Worm (Caenorhabditis elegans) whole organism, L3 larva: ENCODE results near the gene oac-51.

Experiments
- R02D3.7 ChIP-seq: fragments of 150-350 bp; optimal IDR thresholded peaks from 2 replicates; lab custom pipeline; 2014; ENCODE audit warnings: missing biosample characterization, missing genetic modification characterization
- ZK546.5 ChIP-seq: sonication (generic microtip); optimal IDR thresholded peaks from 2 replicates; lab custom pipeline; 2017; ENCODE audit warnings: missing biosample characterization, missing genetic modification characterization
- ama-1 ChIP-seq: fragments of 150-350 bp; optimal IDR thresholded peaks from 2 replicates; lab custom pipeline; 2018
- ceh-28 ChIP-seq: fragments of 150-350 bp; optimal IDR thresholded peaks from 2 replicates; lab custom pipeline; 2014; ENCODE audit warnings: missing biosample characterization, missing genetic modification reagents, missing genetic modification characterization
- ceh-9 ChIP-seq: sonication (generic microtip); optimal IDR thresholded peaks from 2 replicates; lab custom pipeline; 2018; ENCODE audit warnings: missing biosample characterization, missing genetic modification characterization
- egl-27 ChIP-seq: sonication (generic microtip); optimal IDR thresholded peaks from 4 replicates; lab custom pipeline; 2017; ENCODE audit warnings: missing biosample characterization, missing genetic modification reagents, missing genetic modification characterization
- elt-1 ChIP-seq: fragments of 150-350 bp; optimal IDR thresholded peaks from 2 replicates; lab custom pipeline; 2014; ENCODE audit warnings: missing biosample characterization, missing genetic modification characterization
- elt-2 ChIP-seq: sonication (generic microtip); optimal IDR thresholded peaks from 2 replicates; lab custom pipeline; 2016; ENCODE audit warnings: missing genetic modification reagents, mild to moderate bottlenecking, missing genetic modification characterization, missing compliant biosample characterization
- elt-3 ChIP-seq, 3 experiments: fragments of 150-350 bp in 1 of 3; sonication (generic microtip) in 2 of 3; optimal IDR thresholded peaks; 2 replicates in 2 of 3; 4 replicates in 1 of 3; lab custom pipeline; 2014 to 2017; ENCODE audit warnings: missing biosample characterization in 3 of 3, missing genetic modification characterization in 3 of 3
- eor-1 ChIP-seq, 2 experiments: fragments of 150-350 bp; optimal IDR thresholded peaks; 2 replicates each; lab custom pipeline; 2014 to 2018; ENCODE audit warnings: missing biosample characterization in 2 of 2, missing genetic modification characterization in 2 of 2
- fkh-10 ChIP-seq: sonication (generic microtip); optimal IDR thresholded peaks from 2 replicates; lab custom pipeline; 2017; ENCODE audit warnings: missing biosample characterization, missing genetic modification reagents, missing genetic modification characterization
- fkh-2 ChIP-seq: fragments of 150-350 bp; optimal IDR thresholded peaks from 2 replicates; lab custom pipeline; 2014; ENCODE audit warnings: missing biosample characterization, missing genetic modification reagents, missing genetic modification characterization
- fos-1 ChIP-seq: fragments of 150-350 bp; optimal IDR thresholded peaks from 2 replicates; lab custom pipeline; 2014; ENCODE audit warnings: missing biosample characterization, missing genetic modification characterization
- jun-1 ChIP-seq: fragments of 150-350 bp; optimal IDR thresholded peaks from 2 replicates; lab custom pipeline; 2014; ENCODE audit warnings: missing biosample characterization, missing genetic modification reagents, missing genetic modification characterization
- lin-15B ChIP-seq: fragments of 150-350 bp; optimal IDR thresholded peaks from 2 replicates; lab custom pipeline; 2014; ENCODE audit warnings: missing biosample characterization, missing genetic modification characterization
- mdl-1 ChIP-seq: fragments of 150-350 bp; optimal IDR thresholded peaks from 2 replicates; lab custom pipeline; 2014; ENCODE audit warnings: missing biosample characterization, missing genetic modification characterization
- nfya-1 ChIP-seq: sonication (generic microtip); optimal IDR thresholded peaks from 2 replicates; lab custom pipeline; 2017; ENCODE audit warnings: missing genetic modification characterization, mild to moderate bottlenecking, missing compliant biosample characterization, antibody characterized with exemption, moderate library complexity; ENCODE audit not compliant: insufficient read depth
- nhr-11 ChIP-seq: fragments of 150-350 bp; optimal IDR thresholded peaks from 2 replicates; lab custom pipeline; 2014; ENCODE audit warnings: missing biosample characterization, missing genetic modification characterization
- nhr-25 ChIP-seq: sonication (generic microtip); optimal IDR thresholded peaks from 2 replicates; lab custom pipeline; 2017; ENCODE audit warnings: missing biosample characterization, missing genetic modification characterization
- nhr-28 ChIP-seq: fragments of 150-350 bp; optimal IDR thresholded peaks from 2 replicates; lab custom pipeline; 2014; ENCODE audit warnings: missing biosample characterization, missing genetic modification characterization
- nhr-67 ChIP-seq: fragments of 150-350 bp; optimal IDR thresholded peaks from 2 replicates; lab custom pipeline; 2014; ENCODE audit warnings: missing biosample characterization, missing genetic modification characterization
- nhr-77 ChIP-seq: fragments of 150-350 bp; optimal IDR thresholded peaks from 2 replicates; lab custom pipeline; 2014; ENCODE audit warnings: missing biosample characterization, missing genetic modification characterization
- pha-4 ChIP-seq: fragments of 150-350 bp; optimal IDR thresholded peaks from 2 replicates; lab custom pipeline; 2014; ENCODE audit warnings: missing biosample characterization, missing genetic modification reagents, missing genetic modification characterization
- pqm-1 ChIP-seq: fragments of 150-350 bp; optimal IDR thresholded peaks from 2 replicates; lab custom pipeline; 2017; ENCODE audit warnings: missing biosample characterization, missing genetic modification characterization, inconsistent platforms
- sea-2 ChIP-seq: fragments of 150-350 bp; sonication (generic microtip); optimal IDR thresholded peaks from 4 replicates; lab custom pipeline; 2014; ENCODE audit warnings: missing biosample characterization, missing genetic modification reagents, missing genetic modification characterization
- skn-1 ChIP-seq: fragments of 150-350 bp; optimal IDR thresholded peaks from 2 replicates; lab custom pipeline; 2014; ENCODE audit warnings: missing biosample characterization, missing genetic modification characterization
- snpc-4 ChIP-seq: fragments of 150-350 bp; optimal IDR thresholded peaks from 2 replicates; lab custom pipeline; 2014; ENCODE audit warnings: missing biosample characterization, missing genetic modification characterization
- tbx-2 ChIP-seq: sonication (generic microtip); optimal IDR thresholded peaks from 2 replicates; lab custom pipeline; 2016; ENCODE audit warnings: mild to moderate bottlenecking, missing genetic modification characterization, missing compliant biosample characterization
- unc-62 ChIP-seq: fragments of 150-350 bp; sonication (generic microtip); optimal IDR thresholded peaks from 4 replicates; lab custom pipeline; 2014; ENCODE audit warnings: missing biosample characterization, missing genetic modification reagents, missing genetic modification characterization
- zag-1 ChIP-seq: fragments of 150-350 bp; optimal IDR thresholded peaks from 2 replicates; lab custom pipeline; 2014; ENCODE audit warnings: missing biosample characterization, missing genetic modification characterization
- ztf-11 ChIP-seq: fragments of 150-350 bp; optimal IDR thresholded peaks from 2 replicates; lab custom pipeline; 2014; ENCODE audit warnings: missing biosample characterization, missing genetic modification characterization

The oac-51 gene

ce11 chrIV:4316813-4317408 lies 19.7 kb upstream of the oac-51 start, which contains the start of gene Y24D9B.1:
Gene Y24D9B.1, plus strand, starts transcription at chrIV:4317358.
- no peak for TF ChIP-seq snpc-4

- TF ChIP-seq R02D3.7 (tag; lab: Kevin White, UChicago) (no peak), eor-1 (tag; optimal IDR thresholded peaks at IDR 0.05; lab: Kevin White, UChicago) (no peak), ztf-11 (tag; lab: Kevin White, UChicago) (no peak), ama-1 (lab: Kevin White, UChicago) (no peak), ceh-28 (tag; lab: Kevin White, UChicago) (peak; percentile 96), mdl-1 (tag; lab: Kevin White, UChicago) (no peak)
These were observed 19.0 kb upstream of the oac-51 start for ce11 chrIV:4317638-4318037.

- no peak for TF ChIP-seq fkh-2 (tag; lab: Kevin White, UChicago)
- no peak for TF ChIP-seq elt-3 (tag; optimal IDR thresholded peaks at IDR 0.05; lab: Kevin White, UChicago)
- TF ChIP-seq egl-27 (tag; lab: Kevin White, UChicago), result no peak
- no peak for TF ChIP-seq ceh-28 (tag; lab: Kevin White, UChicago)
- no peak for TF ChIP-seq eor-1 (tag; optimal IDR thresholded peaks at IDR 0.05; lab: Kevin White, UChicago)
- TF ChIP-seq ZK546.5 (tag; lab: Kevin White, UChicago), result no peak
- no peak for TF ChIP-seq ceh-9
- TF ChIP-seq, all 47 proteins: peak for 0
These were observed 18.5 kb upstream of the oac-51 start for ce11 chrIV:4318056-4318455.

ce11 chrIV:4319473-4319872 lies 17.1 kb upstream of the oac-51 start:
- peak; percentile 92 for TF ChIP-seq ceh-28 (tag; lab: Kevin White, UChicago)
- no peak for TF ChIP-seq ceh-9
- TF ChIP-seq nhr-28, result no peak
- no peak for TF ChIP-seq skn-1
- no peak for TF ChIP-seq elt-2 (tag; lab: Kevin White, UChicago)
- TF ChIP-seq jun-1, result no peak
- no peak for TF ChIP-seq sea-2
- no peak for TF ChIP-seq nhr-77 (tag; lab: Kevin White, UChicago)

- no peak for TF ChIP-seq pqm-1 (tag; lab: Kevin White, UChicago)
- no peak for TF ChIP-seq ztf-11 (tag; lab: Kevin White, UChicago)
- no peak for TF ChIP-seq pha-4
- no peak for TF ChIP-seq fkh-10 (GFP tag; lab: Kevin White, UChicago)
- peak; percentile 22 for TF ChIP-seq elt-2 (tag; lab: Kevin White, UChicago)
- TF ChIP-seq fos-1 (tag; lab: Kevin White, UChicago), result no peak
- TF ChIP-seq elt-1 (tag; lab: Kevin White, UChicago), result no peak
- TF ChIP-seq nhr-77 (tag; lab: Kevin White, UChicago), result no peak
These were observed 10.2 kb upstream of the oac-51 start, which contains the start of gene trpl-2 for ce11 chrIV:4326445-4326844. Gene trpl-2, plus strand, starts transcription at chrIV:4326654.

DNA sequence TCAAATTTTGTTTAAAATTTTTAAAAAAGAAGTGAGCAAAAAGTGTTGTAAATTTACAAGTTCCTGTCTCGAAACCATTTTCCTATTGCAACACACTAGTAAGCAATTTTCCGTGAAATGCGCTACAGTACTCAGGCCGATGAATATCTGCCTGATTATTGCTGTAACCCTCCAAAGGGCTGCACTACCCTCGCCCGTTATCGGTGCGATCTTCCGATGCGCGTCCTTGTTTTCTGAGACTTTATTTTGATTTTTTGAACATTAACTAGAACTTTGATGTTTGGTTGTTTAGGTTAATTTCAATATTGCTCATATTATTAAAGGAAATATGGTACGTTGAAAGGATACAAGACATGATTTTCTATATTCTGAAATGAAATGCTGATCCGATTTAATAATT lies 1.6 kb downstream of the oac-51 start:
- TF ChIP-seq elt-1 (tag; lab: Kevin White, UChicago), result peak; percentile 82
- TF ChIP-seq nhr-25 (tag; lab: Kevin White, UChicago), result peak; percentile 48
- TF ChIP-seq ceh-28 (tag; lab: Kevin White, UChicago), result no peak

DNA sequence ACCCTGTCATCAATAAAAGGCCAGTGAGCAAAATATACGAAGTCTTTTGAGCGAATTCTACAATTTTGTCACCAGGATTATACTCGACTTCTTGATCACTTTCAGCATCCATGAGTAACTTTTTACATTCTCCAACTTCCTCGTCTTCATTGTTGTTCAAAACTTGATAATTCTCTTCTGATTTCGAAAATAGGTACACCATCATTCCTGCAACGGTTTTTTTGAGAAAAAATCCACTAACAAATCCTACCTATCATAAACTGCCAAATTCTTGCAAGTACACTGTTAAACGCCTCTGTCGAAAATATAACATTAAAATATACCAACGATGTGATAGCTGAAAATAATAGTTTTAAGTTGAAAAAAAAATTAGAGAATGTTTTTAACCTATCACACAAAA lies 8.2 kb downstream of the oac-51 start:
- TF ChIP-seq nhr-28 (no peak), nhr-25 (tag; lab: Kevin White, UChicago) (no peak), lin-15B (tag; lab: Kevin White, UChicago) (no peak), unc-62 (no peak), jun-1 (no peak), nhr-11 (tag; lab: Kevin White, UChicago) (no peak), egl-27 (tag; lab: Kevin White, UChicago) (no peak), tbx-2 (no peak), nfya-1 (tag; lab: Kevin White, UChicago) (no peak), zag-1 (tag; lab: Kevin White, UChicago) (no peak), nhr-67 (tag; lab: Kevin White, UChicago) (no peak)
- TF ChIP-seq, all 47 proteins: peak for 0
